Worm (Caenorhabditis elegans): ENCODE data around the gene vnut-1.

Gene vnut-1

ce11 chrII:14537728-14538127, 48.1 kb downstream of the vnut-1 start, which contains the start of the genes clec-147 and C04H5.7:
clec-147 (minus strand) TSS chrII:14537828.
C04H5.7 (plus strand) TSS chrII:14537946.
- no peak for TF ChIP-seq ceh-43 (GFP tag; optimal IDR thresholded peaks at IDR 0.05)
- TF ChIP-seq nhr-76 (tag; optimal IDR thresholded peaks at IDR 0.05): no peak
- TF ChIP-seq cnd-1 (tag; optimal IDR thresholded peaks at IDR 0.05): no peak
- TF ChIP-seq lin-13 (tag; optimal IDR thresholded peaks at IDR 0.05): no peak
- TF ChIP-seq nhr-12 (tag; optimal IDR thresholded peaks at IDR 0.05): no peak
- no peak for TF ChIP-seq nhr-2 (tag; optimal IDR thresholded peaks at IDR 0.05)
- TF ChIP-seq ceh-83 (GFP tag; optimal IDR thresholded peaks at IDR 0.05): no peak
- TF ChIP-seq mab-5 (tag; optimal IDR thresholded peaks at IDR 0.05): no peak
- TF ChIP-seq zip-8 (tag; optimal IDR thresholded peaks at IDR 0.05): no peak
- no peak for TF ChIP-seq unc-120 (tag; optimal IDR thresholded peaks at IDR 0.05; ENCODE audit: poor library complexity, severe bottlenecking)
- TF ChIP-seq ztf-11 (tag; optimal IDR thresholded peaks at IDR 0.05): no peak
- no peak for TF ChIP-seq lin-32 (GFP tag; optimal IDR thresholded peaks at IDR 0.05)
- TF ChIP-seq blmp-1 (tag; optimal IDR thresholded peaks at IDR 0.05): no peak
- TF ChIP-seq nhr-28 (tag; optimal IDR thresholded peaks at IDR 0.05): no peak
- TF ChIP-seq M03D4.4 (tag; optimal IDR thresholded peaks at IDR 0.05): no peak
- no peak for TF ChIP-seq mls-2 (tag; optimal IDR thresholded peaks at IDR 0.05)
- no peak for TF ChIP-seq mep-1 (tag; optimal IDR thresholded peaks at IDR 0.05)
- no peak for TF ChIP-seq elt-3 (tag; optimal IDR thresholded peaks at IDR 0.05)

ce11 chrII:14540551-14540950, 50.9 kb downstream of the vnut-1 start:
- TF ChIP-seq zip-8 (tag; optimal IDR thresholded peaks at IDR 0.05) (no peak), unc-39 (tag; optimal IDR thresholded peaks at IDR 0.05) (no peak), bed-3 (GFP tag; optimal IDR thresholded peaks at IDR 0.05) (no peak), mls-2 (tag; optimal IDR thresholded peaks at IDR 0.05) (no peak), cnd-1 (tag; optimal IDR thresholded peaks at IDR 0.05) (no peak), nhr-28 (tag; optimal IDR thresholded peaks at IDR 0.05) (no peak)

Data from whole organism, mixed stage, embryonic.